Worm (Caenorhabditis elegans): ENCODE results near the gene ipla-3.

ce11 chrV:20712318-20712993 is 16.6 kb downstream of the ipla-3 start:
- TF ChIP-seq W03F9.2 (tag; optimal IDR thresholded peaks at IDR 0.05): no peak
- no peak for TF ChIP-seq him-1 (tag; optimal IDR thresholded peaks at IDR 0.05)
- no peak for TF ChIP-seq dao-5 (tag; optimal IDR thresholded peaks at IDR 0.05)
